Worm (Caenorhabditis elegans) whole organism, L1 larva: ENCODE results near the gene cyp-34A6.

Experiments used
- C04F5.9 ChIP-seq: sonication (generic microtip); optimal IDR thresholded peaks from 2 replicates; lab custom pipeline; 2016; ENCODE audit warnings: missing genetic modification characterization, missing compliant biosample characterization
- C34B4.2 ChIP-seq: sonication (generic microtip); optimal IDR thresholded peaks from 2 replicates; lab custom pipeline; 2017; ENCODE audit warnings: mild to moderate bottlenecking, missing genetic modification characterization, missing compliant biosample characterization
- aha-1 ChIP-seq: fragments of 150-350 bp; optimal IDR thresholded peaks from 2 replicates; lab custom pipeline; 2014; ENCODE audit warnings: missing biosample characterization, missing genetic modification characterization
- aly-2 ChIP-seq: fragments of 150-350 bp; optimal IDR thresholded peaks from 2 replicates; lab custom pipeline; 2014; ENCODE audit warnings: missing biosample characterization, missing genetic modification characterization
- ama-1 ChIP-seq: fragments of 150-350 bp; optimal IDR thresholded peaks from 2 replicates; lab custom pipeline; 2014
- blmp-1 ChIP-seq: fragments of 150-350 bp; optimal IDR thresholded peaks from 2 replicates; lab custom pipeline; 2014; ENCODE audit warnings: missing biosample characterization, missing genetic modification characterization
- ceh-63 ChIP-seq: fragments of 200-800 bp; sonication (Bioruptor generic); optimal IDR thresholded peaks from 2 replicates; lab custom pipeline; 2018; ENCODE audit warnings: mild to moderate bottlenecking, missing genetic modification characterization, missing compliant biosample characterization
- ceh-8 ChIP-seq: fragments of 200-800 bp; sonication (Bioruptor generic); optimal IDR thresholded peaks from 2 replicates; lab custom pipeline; 2018; ENCODE audit warnings: mild to moderate bottlenecking, missing genetic modification characterization, moderate library complexity, missing compliant biosample characterization
- ceh-82 ChIP-seq, 3 experiments: fragments of 150-350 bp in 1 of 3; sonication (generic microtip) in 2 of 3; optimal IDR thresholded peaks; 2 replicates each; lab custom pipeline; 2014 to 2017; ENCODE audit warnings: missing biosample characterization in 3 of 3, missing genetic modification characterization in 3 of 3
- ceh-90 ChIP-seq: sonication (generic microtip); optimal IDR thresholded peaks from 2 replicates; lab custom pipeline; 2016; ENCODE audit warnings: missing genetic modification characterization, missing compliant biosample characterization
- ces-1 ChIP-seq: fragments of 150-350 bp; optimal IDR thresholded peaks from 2 replicates; lab custom pipeline; 2014; ENCODE audit warnings: missing biosample characterization, missing genetic modification reagents, missing genetic modification characterization
- dpl-1 ChIP-seq, 3 experiments: fragments of 150-350 bp in 2 of 3; sonication (generic microtip) in 1 of 3; optimal IDR thresholded peaks; 2 replicates each; lab custom pipeline; 2014 to 2017; ENCODE audit warnings: missing biosample characterization in 3 of 3, missing genetic modification characterization in 3 of 3, missing genetic modification reagents in 3 of 3
- dsc-1 ChIP-seq: sonication (generic microtip); optimal IDR thresholded peaks from 2 replicates; lab custom pipeline; 2016; ENCODE audit warnings: mild to moderate bottlenecking, missing genetic modification characterization, missing compliant biosample characterization
- egl-13 ChIP-seq: sonication (generic microtip); optimal IDR thresholded peaks from 2 replicates; lab custom pipeline; 2016; ENCODE audit warnings: missing genotype, missing genetic modification reagents, missing genetic modification characterization, missing compliant biosample characterization
- elt-2 ChIP-seq: sonication (generic microtip); optimal IDR thresholded peaks from 2 replicates; lab custom pipeline; 2016; ENCODE audit warnings: missing genetic modification characterization, mild to moderate bottlenecking, inconsistent platforms, missing compliant biosample characterization, missing genetic modification reagents
- fkh-4 ChIP-seq: sonication (generic microtip); optimal IDR thresholded peaks from 2 replicates; lab custom pipeline; 2016; ENCODE audit warnings: missing compliant biosample characterization, missing genetic modification characterization, borderline replicate concordance
- fkh-8 ChIP-seq: sonication (generic microtip); optimal IDR thresholded peaks from 2 replicates; lab custom pipeline; 2016; ENCODE audit warnings: mild to moderate bottlenecking, missing genetic modification characterization, missing compliant biosample characterization
- hlh-4 ChIP-seq: sonication (generic microtip); optimal IDR thresholded peaks from 2 replicates; lab custom pipeline; 2016; ENCODE audit warnings: mild to moderate bottlenecking, missing genetic modification characterization, missing compliant biosample characterization
- jun-1 ChIP-seq: fragments of 150-350 bp; optimal IDR thresholded peaks from 2 replicates; lab custom pipeline; 2014; ENCODE audit warnings: missing biosample characterization, missing genetic modification reagents, missing genetic modification characterization
- lin-13 ChIP-seq: fragments of 150-350 bp; optimal IDR thresholded peaks from 2 replicates; lab custom pipeline; 2014; ENCODE audit warnings: missing biosample characterization, missing genetic modification reagents, missing genetic modification characterization
- lir-3 ChIP-seq: sonication (generic microtip); optimal IDR thresholded peaks from 2 replicates; lab custom pipeline; 2016; ENCODE audit warnings: mild to moderate bottlenecking, missing genetic modification characterization, moderate library complexity, missing compliant biosample characterization; ENCODE audit not compliant: poor library complexity
- mef-2 ChIP-seq: fragments of 150-350 bp; optimal IDR thresholded peaks from 2 replicates; lab custom pipeline; 2014; ENCODE audit warnings: missing biosample characterization, missing genetic modification characterization
- mep-1 ChIP-seq: fragments of 150-350 bp; optimal IDR thresholded peaks from 2 replicates; lab custom pipeline; 2014; ENCODE audit warnings: missing biosample characterization, missing genetic modification characterization
- nhr-11 ChIP-seq: fragments of 150-350 bp; optimal IDR thresholded peaks from 2 replicates; lab custom pipeline; 2014; ENCODE audit warnings: missing biosample characterization, missing genetic modification characterization
- nhr-12 ChIP-seq: sonication (generic microtip); optimal IDR thresholded peaks from 2 replicates; lab custom pipeline; 2017; ENCODE audit warnings: missing biosample characterization, missing genetic modification characterization
- nhr-19 ChIP-seq: fragments of 200-800 bp; sonication (Bioruptor generic); conservative IDR thresholded peaks from 2 replicates; pipeline ENCODE4 v1.3.6; 2022; ENCODE audit warnings: missing genetic modification characterization, missing compliant biosample characterization
- nhr-20 ChIP-seq: sonication (generic microtip); optimal IDR thresholded peaks from 2 replicates; lab custom pipeline; 2016; ENCODE audit warnings: mild to moderate bottlenecking, missing genetic modification characterization, missing compliant biosample characterization
- nhr-237 ChIP-seq: fragments of 150-350 bp; optimal IDR thresholded peaks from 2 replicates; lab custom pipeline; 2014; ENCODE audit warnings: missing biosample characterization, missing genetic modification characterization
- nhr-47 ChIP-seq: sonication (generic microtip); optimal IDR thresholded peaks from 2 replicates; lab custom pipeline; 2016; ENCODE audit warnings: mild to moderate bottlenecking, missing genetic modification characterization, moderate library complexity, missing compliant biosample characterization
- nhr-71 ChIP-seq: sonication (generic microtip); optimal IDR thresholded peaks from 2 replicates; lab custom pipeline; 2016; ENCODE audit warnings: mild to moderate bottlenecking, missing genetic modification characterization, moderate library complexity, missing compliant biosample characterization
- nhr-76 ChIP-seq: sonication (generic microtip); optimal IDR thresholded peaks from 2 replicates; lab custom pipeline; 2017; ENCODE audit warnings: missing biosample characterization, missing genetic modification characterization
- pag-3 ChIP-seq: sonication (generic microtip); optimal IDR thresholded peaks from 2 replicates; lab custom pipeline; 2017; ENCODE audit warnings: missing genetic modification characterization, mild to moderate bottlenecking, missing compliant biosample characterization, antibody characterized with exemption, borderline replicate concordance; ENCODE audit not compliant: insufficient read depth
- rnt-1 ChIP-seq: sonication (generic microtip); optimal IDR thresholded peaks from 2 replicates; lab custom pipeline; 2016; ENCODE audit warnings: mild to moderate bottlenecking, missing genetic modification characterization, moderate library complexity, missing compliant biosample characterization
- skn-1 ChIP-seq: fragments of 150-350 bp; optimal IDR thresholded peaks from 2 replicates; lab custom pipeline; 2014; ENCODE audit warnings: missing biosample characterization, missing genetic modification characterization
- snpc-4 ChIP-seq: fragments of 150-350 bp; optimal IDR thresholded peaks from 2 replicates; lab custom pipeline; 2014; ENCODE audit warnings: missing biosample characterization, missing genetic modification characterization
- sptf-1 ChIP-seq: fragments of 150-350 bp; optimal IDR thresholded peaks from 2 replicates; lab custom pipeline; 2014; ENCODE audit warnings: missing biosample characterization, missing genetic modification characterization
- swsn-7 ChIP-seq: sonication (generic microtip); optimal IDR thresholded peaks from 2 replicates; lab custom pipeline; 2016; ENCODE audit warnings: missing genetic modification characterization, missing compliant biosample characterization
- tbx-2 ChIP-seq: sonication (generic microtip); optimal IDR thresholded peaks from 2 replicates; lab custom pipeline; 2016; ENCODE audit warnings: missing genetic modification characterization, missing compliant biosample characterization
- tlp-1 ChIP-seq: fragments of 150-350 bp; optimal IDR thresholded peaks from 2 replicates; lab custom pipeline; 2014; ENCODE audit warnings: missing biosample characterization, missing genetic modification characterization
- unc-86 ChIP-seq: sonication (generic microtip); optimal IDR thresholded peaks from 2 replicates; lab custom pipeline; 2016; ENCODE audit warnings: missing genetic modification characterization, missing compliant biosample characterization
- unc-98 ChIP-seq: fragments of 200-800 bp; sonication (Bioruptor generic); IDR thresholded peaks from 2 replicates; pipeline ENCODE4 v1.3.6; 2022; ENCODE audit warnings: missing genetic modification characterization, missing compliant biosample characterization
- vab-15 ChIP-seq: sonication (generic microtip); optimal IDR thresholded peaks from 2 replicates; lab custom pipeline; 2017; ENCODE audit warnings: missing genotype, mild to moderate bottlenecking, missing genetic modification characterization, missing compliant biosample characterization
- xbp-1 ChIP-seq: sonication (generic microtip); optimal IDR thresholded peaks from 2 replicates; lab custom pipeline; 2016; ENCODE audit warnings: missing genetic modification characterization, missing compliant biosample characterization
- zip-4 ChIP-seq: fragments of 200-800 bp; sonication (Bioruptor generic); optimal IDR thresholded peaks from 2 replicates; lab custom pipeline; 2018; ENCODE audit warnings: mild to moderate bottlenecking, missing genetic modification characterization, moderate library complexity, missing compliant biosample characterization

cyp-34A6 gene

ce11 chrV:3916480-3916879 is 44.7 kb downstream of the cyp-34A6 start, which contains the start of gene srx-67:
TSS of gene srx-67 (plus strand) at chrV:3916780.
- TF ChIP-seq aly-2 (tag; lab: Kevin White, UChicago), result no peak
- no peak for TF ChIP-seq ceh-63 (GFP tag; lab: Kevin White, UChicago)
- TF ChIP-seq jun-1 (tag; lab: Kevin White, UChicago), result no peak
- no peak for TF ChIP-seq sptf-1 (tag; lab: Kevin White, UChicago)
- TF ChIP-seq nhr-76 (tag; lab: Kevin White, UChicago), result no peak
- no peak for TF ChIP-seq dpl-1 (GFP tag; optimal IDR thresholded peaks at IDR 0.05; lab: Kevin White, UChicago)
- no peak for TF ChIP-seq hlh-4 (tag; lab: Kevin White, UChicago)
- no peak for TF ChIP-seq nhr-237
- no peak for TF ChIP-seq swsn-7 (tag; lab: Kevin White, UChicago)
- TF ChIP-seq tlp-1 (tag; lab: Kevin White, UChicago), result no peak
- TF ChIP-seq aha-1 (tag; lab: Kevin White, UChicago), result no peak
- no peak for TF ChIP-seq blmp-1 (tag; lab: Kevin White, UChicago)
- TF ChIP-seq C34B4.2, result no peak
- TF ChIP-seq snpc-4, result no peak
- TF ChIP-seq xbp-1 (tag; lab: Kevin White, UChicago), result no peak
- TF ChIP-seq unc-98 (GFP tag; lab: Robert Waterston, UW), result no peak
- TF ChIP-seq dsc-1 (tag; lab: Kevin White, UChicago), result no peak
- no peak for TF ChIP-seq nhr-11 (tag; lab: Kevin White, UChicago)
- no peak for TF ChIP-seq ceh-8 (GFP tag; lab: Kevin White, UChicago)
- no peak for TF ChIP-seq rnt-1

ce11 chrV:3913131-3913530 is 48.0 kb downstream of the cyp-34A6 start:
- TF ChIP-seq fkh-8 (tag; lab: Kevin White, UChicago), result no peak
- TF ChIP-seq pag-3, result no peak
- no peak for TF ChIP-seq vab-15 (tag; lab: Kevin White, UChicago)
- no peak for TF ChIP-seq nhr-71
- no peak for TF ChIP-seq tbx-2
- TF ChIP-seq tlp-1 (tag; lab: Kevin White, UChicago), result no peak
- TF ChIP-seq mep-1 (tag; lab: Kevin White, UChicago), result no peak
- TF ChIP-seq lin-13 (GFP tag; lab: Kevin White, UChicago), result no peak
- no peak for TF ChIP-seq nhr-47
- no peak for TF ChIP-seq ces-1 (GFP tag; lab: Kevin White, UChicago)
- no peak for TF ChIP-seq zip-4
- TF ChIP-seq jun-1 (tag; lab: Kevin White, UChicago), result no peak
- TF ChIP-seq C04F5.9, result no peak
- TF ChIP-seq ceh-82 (tag; optimal IDR thresholded peaks at IDR 0.05; lab: Kevin White, UChicago), result no peak
- TF ChIP-seq nhr-19, result no peak
- no peak for TF ChIP-seq hlh-4 (tag; lab: Kevin White, UChicago)
- no peak for TF ChIP-seq unc-86 (tag; lab: Kevin White, UChicago)
- TF ChIP-seq dsc-1 (tag; lab: Kevin White, UChicago), result no peak
- TF ChIP-seq sptf-1 (tag; lab: Kevin White, UChicago), result no peak

ce11 chrV:3912472-3912871 is 48.7 kb downstream of the cyp-34A6 start, which contains the start of gene srx-68:
TSS of gene srx-68 (plus strand) at chrV:3912772.
- TF ChIP-seq lir-3 (tag; lab: Kevin White, UChicago) (no peak), unc-98 (GFP tag; lab: Robert Waterston, UW) (no peak), fkh-4 (tag; lab: Kevin White, UChicago) (no peak), elt-2 (tag; lab: Kevin White, UChicago) (no peak), nhr-71 (no peak), tlp-1 (tag; lab: Kevin White, UChicago) (no peak), skn-1 (tag; lab: Kevin White, UChicago) (no peak), ceh-90 (tag; lab: Kevin White, UChicago) (no peak), snpc-4 (no peak), ama-1 (no peak), nhr-12 (tag; lab: Kevin White, UChicago) (no peak), egl-13 (tag; lab: Kevin White, UChicago) (no peak), nhr-20 (tag; lab: Kevin White, UChicago) (no peak), mef-2 (tag; lab: Kevin White, UChicago) (no peak), nhr-19 (no peak)
